Fruit fly (Drosophila melanogaster) S2 (cell line): ENCODE results near the gene CG43163.
A peak's percentile ranks its signal among the peaks of the same experiment; 100 is the strongest.

Source experiments
- CG8478 ChIP-seq: fragments of >200 bp; optimal IDR thresholded peaks from 2 replicates; lab custom pipeline; 2018
- CTCF ChIP-seq, 2 experiments: fragments of >200 bp; optimal IDR thresholded peaks; 2 replicates each; lab custom pipeline; 2018

DNA sequence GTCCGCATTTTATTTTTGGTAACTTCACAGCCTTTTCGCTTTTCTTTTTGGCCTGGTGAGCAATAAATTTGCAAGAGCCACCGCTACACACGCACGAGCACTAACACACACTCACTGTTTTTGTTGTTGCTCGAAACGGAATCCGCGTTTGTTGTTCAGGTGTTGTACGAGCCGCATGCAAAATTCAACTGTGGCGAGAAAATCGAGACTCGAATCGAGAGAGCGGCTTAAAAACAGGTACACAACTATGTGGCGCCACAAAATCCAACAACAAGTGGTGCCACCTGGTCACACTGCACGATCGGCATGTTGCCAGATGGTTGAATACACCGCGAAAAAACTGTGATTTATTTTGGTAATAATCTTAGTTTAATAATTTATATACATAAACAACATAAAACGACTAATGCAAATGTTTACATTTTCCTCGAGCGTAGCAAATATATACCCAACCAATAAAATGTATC lies at the start of gene CG43163:
- TF ChIP-seq CTCF (optimal IDR thresholded peaks at IDR 0.05; lab: Kevin White, UChicago) = peak in 1 of 2 experiments; percentile 29
- no peak for TF ChIP-seq CG8478 (lab: Kevin White, UChicago)
